Worm (Caenorhabditis elegans) whole organism, L3 larva: ENCODE results near the gene stim-1.
A peak's percentile ranks its signal among the peaks of the same experiment; 100 is the strongest.

Experiments
- aly-2 ChIP-seq: fragments of 150-350 bp; optimal IDR thresholded peaks from 2 replicates; lab custom pipeline; 2014; ENCODE audit warnings: missing biosample characterization, missing genetic modification characterization
- ama-1 ChIP-seq: fragments of 150-350 bp; optimal IDR thresholded peaks from 2 replicates; lab custom pipeline; 2018
- ceh-28 ChIP-seq: fragments of 150-350 bp; optimal IDR thresholded peaks from 2 replicates; lab custom pipeline; 2014; ENCODE audit warnings: missing biosample characterization, missing genetic modification reagents, missing genetic modification characterization
- daf-12 ChIP-seq: fragments of 150-350 bp; optimal IDR thresholded peaks from 2 replicates; lab custom pipeline; 2014; ENCODE audit warnings: missing biosample characterization, missing genetic modification reagents, missing genetic modification characterization
- elt-2 ChIP-seq: sonication (generic microtip); optimal IDR thresholded peaks from 2 replicates; lab custom pipeline; 2016; ENCODE audit warnings: missing genetic modification reagents, mild to moderate bottlenecking, missing genetic modification characterization, missing compliant biosample characterization
- elt-3 ChIP-seq, 3 experiments: fragments of 150-350 bp in 1 of 3; sonication (generic microtip) in 2 of 3; optimal IDR thresholded peaks; 2 replicates in 2 of 3; 4 replicates in 1 of 3; lab custom pipeline; 2014 to 2017; ENCODE audit warnings: missing biosample characterization in 3 of 3, missing genetic modification characterization in 3 of 3
- eor-1 ChIP-seq, 2 experiments: fragments of 150-350 bp; optimal IDR thresholded peaks; 2 replicates each; lab custom pipeline; 2014 to 2018; ENCODE audit warnings: missing biosample characterization in 2 of 2, missing genetic modification characterization in 2 of 2
- fkh-10 ChIP-seq: sonication (generic microtip); optimal IDR thresholded peaks from 2 replicates; lab custom pipeline; 2017; ENCODE audit warnings: missing biosample characterization, missing genetic modification reagents, missing genetic modification characterization
- fkh-2 ChIP-seq: fragments of 150-350 bp; optimal IDR thresholded peaks from 2 replicates; lab custom pipeline; 2014; ENCODE audit warnings: missing biosample characterization, missing genetic modification reagents, missing genetic modification characterization
- fos-1 ChIP-seq: fragments of 150-350 bp; optimal IDR thresholded peaks from 2 replicates; lab custom pipeline; 2014; ENCODE audit warnings: missing biosample characterization, missing genetic modification characterization
- jun-1 ChIP-seq: fragments of 150-350 bp; optimal IDR thresholded peaks from 2 replicates; lab custom pipeline; 2014; ENCODE audit warnings: missing biosample characterization, missing genetic modification reagents, missing genetic modification characterization
- lin-15B ChIP-seq: fragments of 150-350 bp; optimal IDR thresholded peaks from 2 replicates; lab custom pipeline; 2014; ENCODE audit warnings: missing biosample characterization, missing genetic modification characterization
- lin-39 ChIP-seq: fragments of 150-350 bp; optimal IDR thresholded peaks from 2 replicates; lab custom pipeline; 2018; ENCODE audit warnings: missing biosample characterization, missing genetic modification reagents, missing genetic modification characterization
- lsy-12 ChIP-seq: sonication (generic microtip); optimal IDR thresholded peaks from 2 replicates; lab custom pipeline; 2016; ENCODE audit warnings: mild to moderate bottlenecking, missing genetic modification characterization, missing compliant biosample characterization
- mml-1 ChIP-seq: fragments of 150-350 bp; sonication (generic microtip); optimal IDR thresholded peaks from 3 replicates; lab custom pipeline; 2014; ENCODE audit warnings: missing biosample characterization, missing genetic modification characterization
- nfya-1 ChIP-seq: sonication (generic microtip); optimal IDR thresholded peaks from 2 replicates; lab custom pipeline; 2017; ENCODE audit warnings: missing genetic modification characterization, mild to moderate bottlenecking, missing compliant biosample characterization, antibody characterized with exemption, moderate library complexity; ENCODE audit not compliant: insufficient read depth
- nhr-11 ChIP-seq: fragments of 150-350 bp; optimal IDR thresholded peaks from 2 replicates; lab custom pipeline; 2014; ENCODE audit warnings: missing biosample characterization, missing genetic modification characterization
- nhr-12 ChIP-seq: fragments of 150-350 bp; optimal IDR thresholded peaks from 2 replicates; lab custom pipeline; 2014; ENCODE audit warnings: missing biosample characterization, missing genetic modification characterization
- nhr-237 ChIP-seq: fragments of 150-350 bp; optimal IDR thresholded peaks from 2 replicates; lab custom pipeline; 2014; ENCODE audit warnings: missing biosample characterization, missing genetic modification characterization
- nhr-67 ChIP-seq: fragments of 150-350 bp; optimal IDR thresholded peaks from 2 replicates; lab custom pipeline; 2014; ENCODE audit warnings: missing biosample characterization, missing genetic modification characterization
- nhr-76 ChIP-seq: fragments of 150-350 bp; sonication (generic microtip); optimal IDR thresholded peaks from 5 replicates; lab custom pipeline; 2014; ENCODE audit warnings: missing biosample characterization, missing genetic modification characterization
- nhr-77 ChIP-seq: fragments of 150-350 bp; optimal IDR thresholded peaks from 2 replicates; lab custom pipeline; 2014; ENCODE audit warnings: missing biosample characterization, missing genetic modification characterization
- pha-4 ChIP-seq: fragments of 150-350 bp; optimal IDR thresholded peaks from 2 replicates; lab custom pipeline; 2014; ENCODE audit warnings: missing biosample characterization, missing genetic modification reagents, missing genetic modification characterization
- sea-2 ChIP-seq: fragments of 150-350 bp; sonication (generic microtip); optimal IDR thresholded peaks from 4 replicates; lab custom pipeline; 2014; ENCODE audit warnings: missing biosample characterization, missing genetic modification reagents, missing genetic modification characterization
- snpc-4 ChIP-seq: fragments of 150-350 bp; optimal IDR thresholded peaks from 2 replicates; lab custom pipeline; 2014; ENCODE audit warnings: missing biosample characterization, missing genetic modification characterization
- tbx-2 ChIP-seq: sonication (generic microtip); optimal IDR thresholded peaks from 2 replicates; lab custom pipeline; 2016; ENCODE audit warnings: mild to moderate bottlenecking, missing genetic modification characterization, missing compliant biosample characterization
- unc-62 ChIP-seq: fragments of 150-350 bp; sonication (generic microtip); optimal IDR thresholded peaks from 4 replicates; lab custom pipeline; 2014; ENCODE audit warnings: missing biosample characterization, missing genetic modification reagents, missing genetic modification characterization
- zag-1 ChIP-seq: fragments of 150-350 bp; optimal IDR thresholded peaks from 2 replicates; lab custom pipeline; 2014; ENCODE audit warnings: missing biosample characterization, missing genetic modification characterization
- ztf-4 ChIP-seq: fragments of 150-350 bp; optimal IDR thresholded peaks from 2 replicates; lab custom pipeline; 2014; ENCODE audit warnings: missing biosample characterization, missing genetic modification characterization

stim-1 gene

DNA sequence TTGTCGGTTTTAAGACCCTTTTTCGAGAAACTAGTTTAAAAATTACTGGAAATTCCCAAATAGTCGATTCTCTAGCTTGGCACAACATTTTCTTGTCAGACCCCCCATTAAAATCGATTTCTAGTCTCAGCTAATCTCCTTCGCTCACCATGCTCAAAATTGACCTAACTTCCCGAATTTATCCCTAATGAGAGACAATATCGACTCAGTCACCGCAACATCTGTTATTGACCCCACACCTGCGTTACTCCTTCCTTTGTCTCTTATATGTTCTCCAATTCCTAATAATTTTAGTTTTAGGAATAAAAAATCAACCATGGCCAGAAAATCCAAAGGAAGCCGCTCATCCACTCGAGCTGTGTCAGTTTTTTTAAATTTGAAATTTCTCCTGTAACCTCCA, 10.5 kb upstream of the stim-1 start, which contains the start of gene cec-8:
Gene cec-8, plus strand, starts transcription at position 301 of the 400 bp plus-strand sequence.
- TF ChIP-seq nhr-77 (tag; lab: Kevin White, UChicago): no peak
- no peak for TF ChIP-seq daf-12 (tag; lab: Kevin White, UChicago)
- no peak for TF ChIP-seq ama-1 (lab: Kevin White, UChicago)
- TF ChIP-seq nhr-11 (tag; lab: Kevin White, UChicago): no peak

DNA sequence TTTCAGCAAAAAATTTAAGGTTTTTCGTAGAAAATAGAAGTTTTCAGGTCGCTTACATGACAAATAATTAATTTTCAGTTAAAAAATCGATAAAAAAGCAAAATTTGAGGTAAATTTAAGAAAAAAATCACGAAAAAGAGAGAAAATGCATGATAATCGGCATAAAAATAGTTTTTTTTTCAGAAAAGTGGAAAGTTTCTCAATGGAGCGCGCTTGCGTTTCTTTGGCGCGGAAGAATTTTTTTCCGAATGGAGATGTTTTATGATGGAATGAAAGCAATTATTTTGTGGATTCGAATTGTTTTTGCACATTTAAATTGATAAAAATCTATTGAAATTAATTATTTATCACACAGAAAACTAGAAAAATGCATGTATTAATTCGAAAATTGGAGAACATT, 5.3 kb upstream of the stim-1 start:
- TF ChIP-seq lin-15B (tag; lab: Kevin White, UChicago) (peak; percentile 52), pha-4 (tag; lab: Kevin White, UChicago) (peak; percentile 38), nhr-11 (tag; lab: Kevin White, UChicago) (no peak)

DNA sequence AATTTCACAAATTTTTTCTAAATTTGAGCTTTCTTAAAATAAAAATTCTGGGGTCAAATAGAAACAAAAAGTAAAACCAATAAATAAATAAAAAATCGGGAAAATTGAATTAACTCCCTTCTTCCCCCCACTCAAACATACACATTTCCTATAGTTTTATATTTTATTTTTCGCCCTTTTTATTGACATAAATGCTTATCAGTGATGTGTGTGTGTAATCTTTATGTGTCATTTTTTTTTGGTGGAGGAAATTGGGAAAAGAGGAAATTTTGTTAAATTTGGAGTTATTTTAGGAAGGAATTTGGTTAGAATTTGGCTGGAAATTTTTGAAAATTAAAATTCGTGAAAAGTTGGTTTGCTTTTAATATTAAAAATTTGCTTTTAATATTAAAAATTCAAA, 4.0 kb upstream of the stim-1 start:
- TF ChIP-seq lin-39 (tag; lab: Kevin White, UChicago) (no peak), tbx-2 (no peak), ztf-4 (no peak), fkh-10 (GFP tag; lab: Kevin White, UChicago) (no peak), unc-62 (GFP tag; lab: Kevin White, UChicago) (no peak), fkh-2 (no peak), pha-4 (tag; lab: Kevin White, UChicago) (peak; percentile 70), elt-3 (tag; optimal IDR thresholded peaks at IDR 0.05; lab: Kevin White, UChicago) (no peak), elt-2 (tag; lab: Kevin White, UChicago) (peak; percentile 58), nhr-237 (no peak), zag-1 (tag; lab: Kevin White, UChicago) (no peak), sea-2 (GFP tag; lab: Kevin White, UChicago) (no peak)
- TF ChIP-seq, all 47 proteins: peak for 2

DNA sequence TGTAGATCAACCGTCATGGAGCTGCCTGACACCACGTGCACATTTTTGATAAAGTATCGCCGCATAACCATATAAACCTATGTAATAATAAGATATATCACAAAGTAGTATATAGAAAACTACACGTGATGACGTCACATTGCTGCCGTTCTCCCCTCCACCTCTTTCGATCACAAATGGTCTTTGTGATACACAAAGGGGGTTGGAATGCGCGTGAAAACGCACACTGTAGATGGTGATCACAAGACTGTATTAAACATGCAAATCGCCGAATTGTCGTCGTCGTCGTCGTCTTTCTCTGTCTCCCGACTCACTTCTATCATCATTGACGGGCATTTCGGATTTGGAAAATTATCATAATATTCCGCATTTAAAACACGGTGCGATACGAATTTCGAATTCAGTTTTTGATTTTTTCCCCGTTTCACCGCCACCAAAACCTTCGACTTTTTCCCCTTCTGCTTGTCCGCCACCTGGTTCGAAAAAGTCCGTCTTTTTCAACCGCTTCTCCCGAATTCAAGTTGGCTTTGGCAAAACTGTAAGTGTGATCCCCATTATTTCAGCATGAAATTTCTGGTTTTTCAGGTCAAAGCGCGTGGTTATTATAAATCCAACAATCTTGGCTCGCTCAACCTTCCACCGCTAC, 16.3 kb downstream of the stim-1 start, which contains the start of the genes Y55B1BL.1 and Y55B1BL.2:
Gene Y55B1BL.1, plus strand, starts transcription at position 217 of the 646 bp plus-strand sequence.
Gene Y55B1BL.2, plus strand, starts transcription at position 596 of the 646 bp plus-strand sequence.
- TF ChIP-seq nhr-12 (tag; lab: Kevin White, UChicago) (no peak), fkh-10 (GFP tag; lab: Kevin White, UChicago) (no peak), ceh-28 (tag; lab: Kevin White, UChicago) (no peak), fos-1 (tag; lab: Kevin White, UChicago) (no peak), nhr-76 (tag; lab: Kevin White, UChicago) (no peak), jun-1 (no peak), nfya-1 (no peak), snpc-4 (tag; lab: Kevin White, UChicago) (no peak), lsy-12 (tag; lab: Kevin White, UChicago) (no peak), elt-2 (tag; lab: Kevin White, UChicago) (no peak), mml-1 (tag; lab: Kevin White, UChicago) (no peak)

DNA sequence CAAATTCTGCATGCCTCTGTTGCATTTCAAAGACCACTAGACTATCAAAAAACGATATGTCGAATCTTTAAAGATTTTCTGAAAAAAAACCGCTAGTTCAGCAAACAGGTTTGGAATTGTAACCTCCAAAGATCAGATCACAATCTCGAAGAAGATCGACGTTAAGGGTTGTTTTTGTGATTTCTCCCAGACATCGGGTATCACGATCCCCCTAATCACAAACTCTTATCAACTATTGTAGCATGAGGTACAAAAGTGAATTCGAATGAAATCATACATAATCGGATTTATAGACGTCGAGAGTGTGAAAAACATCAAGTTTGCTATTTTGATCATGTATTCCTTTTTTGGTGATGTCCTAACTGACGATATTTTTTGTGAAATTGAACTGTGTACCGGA, 17.7 kb downstream of the stim-1 start:
- TF ChIP-seq aly-2 (tag; lab: Kevin White, UChicago) (no peak), nhr-77 (tag; lab: Kevin White, UChicago) (no peak), elt-2 (tag; lab: Kevin White, UChicago) (no peak), snpc-4 (tag; lab: Kevin White, UChicago) (no peak), elt-3 (tag; optimal IDR thresholded peaks at IDR 0.05; lab: Kevin White, UChicago) (no peak), fos-1 (tag; lab: Kevin White, UChicago) (no peak), nhr-76 (tag; lab: Kevin White, UChicago) (no peak), nhr-67 (tag; lab: Kevin White, UChicago) (no peak), eor-1 (tag; optimal IDR thresholded peaks at IDR 0.05; lab: Kevin White, UChicago) (no peak)

DNA sequence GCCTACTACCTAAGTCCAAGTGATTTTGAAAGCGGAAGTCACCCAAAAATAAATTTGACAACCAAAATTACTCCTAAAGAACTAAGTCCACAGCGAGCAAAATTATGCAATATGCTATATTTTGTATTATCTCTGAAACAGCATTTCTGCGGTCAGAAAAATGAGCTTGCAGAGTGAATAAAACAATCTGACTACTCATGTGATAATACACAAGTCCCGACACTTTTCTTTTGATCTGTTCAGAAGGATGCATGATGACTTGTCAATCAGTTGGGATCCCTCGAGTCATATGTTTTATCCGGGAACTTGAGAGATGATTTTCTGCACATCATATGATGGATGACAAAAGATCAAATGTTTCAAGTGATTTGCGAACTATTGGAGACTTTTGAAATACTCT, 33.5 kb downstream of the stim-1 start:
- no peak for TF ChIP-seq nhr-77 (tag; lab: Kevin White, UChicago)
- no peak for TF ChIP-seq nhr-67 (tag; lab: Kevin White, UChicago)
